Worm (Caenorhabditis elegans): ENCODE measurements around the gene K08D12.4.

Gene K08D12.4

ce11 chrIV:1740105-1741023, 33.3 kb downstream of the K08D12.4 start, which contains the start of gene ptpn-22:
TSS of gene ptpn-22 (minus strand) at chrIV:1740262.
- TF ChIP-seq him-1 (tag; optimal IDR thresholded peaks at IDR 0.05), result no peak
- no peak for TF ChIP-seq dao-5 (tag; optimal IDR thresholded peaks at IDR 0.05)
- TF ChIP-seq W03F9.2 (tag; optimal IDR thresholded peaks at IDR 0.05), result no peak

- TF ChIP-seq dao-5 (tag; optimal IDR thresholded peaks at IDR 0.05) (no peak), W03F9.2 (tag; optimal IDR thresholded peaks at IDR 0.05) (peak; percentile 82), him-1 (tag; optimal IDR thresholded peaks at IDR 0.05) (peak; percentile 76)
These were observed 38.5 kb downstream of the K08D12.4 start, which contains the start of the genes Y41D4A.6 and Y41D4A.4 for ce11 chrIV:1745453-1746051. TSS of gene Y41D4A.6 (minus strand) at chrIV:1745503. TSS of gene Y41D4A.4 (plus strand) at chrIV:1746001.

ce11 chrIV:1751243-1751642, 44.1 kb downstream of the K08D12.4 start:
- TF ChIP-seq W03F9.2 (tag; optimal IDR thresholded peaks at IDR 0.05), result no peak
- TF ChIP-seq him-1 (tag; optimal IDR thresholded peaks at IDR 0.05), result no peak

- TF ChIP-seq him-1 (tag; optimal IDR thresholded peaks at IDR 0.05) (no peak), W03F9.2 (tag; optimal IDR thresholded peaks at IDR 0.05) (no peak), dao-5 (tag; optimal IDR thresholded peaks at IDR 0.05) (no peak)
These were observed 45.4 kb downstream of the K08D12.4 start for ce11 chrIV:1752480-1752879.

ce11 chrIV:1753481-1753880, 46.4 kb downstream of the K08D12.4 start, which contains the start of gene Y41D4A.3:
TSS of gene Y41D4A.3 (plus strand) at chrIV:1753781.
- TF ChIP-seq him-1 (tag; optimal IDR thresholded peaks at IDR 0.05) (no peak), W03F9.2 (tag; optimal IDR thresholded peaks at IDR 0.05) (no peak), dao-5 (tag; optimal IDR thresholded peaks at IDR 0.05) (no peak)

Data from whole organism, L4/young adult.